Worm (Caenorhabditis elegans): ENCODE data around the gene srh-63.
"Not testable (repeated sequence)": the region's sequence is repeated elsewhere in the genome, so short reads cannot be mapped to it uniquely, and the experiment has no call there.

DNA sequence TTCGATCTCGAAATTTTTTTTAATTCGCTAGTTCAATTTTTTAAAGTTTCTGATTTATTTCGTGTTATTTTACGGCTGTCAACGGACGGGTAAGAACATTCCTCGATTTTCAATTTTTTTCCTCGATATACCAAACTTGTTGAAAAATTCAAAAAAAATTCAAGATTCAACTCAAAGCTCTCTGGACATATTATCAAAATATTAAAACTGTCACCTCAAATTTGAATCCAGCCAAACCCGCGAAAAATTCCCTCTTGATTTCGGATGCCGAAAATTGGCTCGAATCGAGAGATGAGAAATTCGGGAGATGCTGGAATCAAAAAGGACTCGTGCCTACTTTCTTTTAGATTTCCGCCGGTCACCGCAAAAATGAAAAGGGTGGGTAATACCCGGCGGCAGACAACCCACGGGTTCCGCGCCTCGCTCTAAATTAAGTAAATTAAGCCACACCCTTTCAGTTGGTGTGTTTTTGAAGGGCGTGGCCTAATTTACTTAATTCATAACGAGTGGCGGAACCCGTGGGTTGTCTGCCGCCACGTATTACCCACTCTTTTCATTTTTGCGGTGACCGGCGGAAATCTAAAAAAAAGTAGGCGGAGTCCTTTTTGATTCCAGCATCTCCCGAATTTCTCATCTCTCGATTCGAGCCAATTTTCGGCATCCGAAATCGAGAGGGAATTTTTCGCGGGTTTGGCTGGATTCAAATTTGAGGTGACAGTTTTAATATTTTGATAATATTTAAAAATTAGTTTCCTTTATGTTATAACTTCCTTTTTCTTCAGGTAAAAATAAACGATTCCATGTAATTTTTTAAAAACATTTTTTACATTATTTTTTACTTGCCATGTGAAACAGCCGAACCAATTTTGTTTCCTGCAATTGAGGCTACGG lies 1.8 kb downstream of the srh-63 start:
- TF ChIP-seq eor-1 (tag; optimal IDR thresholded peaks at IDR 0.05); elt-2 (tag; optimal IDR thresholded peaks at IDR 0.05); ZK546.5 (tag; optimal IDR thresholded peaks at IDR 0.05); ztf-11 (tag; optimal IDR thresholded peaks at IDR 0.05); nhr-28 (tag; optimal IDR thresholded peaks at IDR 0.05); daf-12 (tag; optimal IDR thresholded peaks at IDR 0.05); elt-1 (tag; optimal IDR thresholded peaks at IDR 0.05); unc-62 (GFP tag; optimal IDR thresholded peaks at IDR 0.05); ceh-82 (tag; optimal IDR thresholded peaks at IDR 0.05): not testable (repeated sequence)

Data from whole organism, L3 larva.